Worm (Caenorhabditis elegans) whole organism, young adult: ENCODE results near the gene hex-3.
A peak's percentile ranks its signal among the peaks of the same experiment; 100 is the strongest.

Experiments
- F49E8.2 ChIP-seq: sonication (generic microtip); optimal IDR thresholded peaks from 3 replicates; lab custom pipeline; 2017; ENCODE audit warnings: missing genetic modification characterization, mild to moderate bottlenecking, missing compliant biosample characterization, antibody characterized with exemption, moderate library complexity; ENCODE audit not compliant: insufficient read depth
- bed-2 ChIP-seq: fragments of 200-800 bp; sonication (Bioruptor generic); IDR thresholded peaks from 2 replicates; pipeline ENCODE4 v1.3.6; 2022; ENCODE audit warnings: missing genetic modification reagents, missing genetic modification characterization, missing compliant biosample characterization
- lir-1 ChIP-seq: fragments of 200-800 bp; sonication (Bioruptor generic); conservative IDR thresholded peaks from 2 replicates; pipeline ENCODE4 v1.3.6; 2022; ENCODE audit warnings: missing genetic modification reagents, missing genetic modification characterization, missing compliant biosample characterization
- mes-4 ChIP-seq: sonication (generic microtip); optimal IDR thresholded peaks from 2 replicates; lab custom pipeline; 2016; ENCODE audit warnings: missing genotype, missing genetic modification characterization, missing compliant biosample characterization
- snpc-4 ChIP-seq, 5 experiments: fragments of 150-350 bp in 1 of 5; sonication (generic microtip) in 4 of 5; optimal IDR thresholded peaks; 2 replicates each; lab custom pipeline; 2014 to 2018; ENCODE audit warnings: missing genetic modification characterization in 5 of 5, missing biosample characterization in 3 of 5, antibody characterized with exemption in 2 of 5, mild to moderate bottlenecking in 2 of 5, missing compliant biosample characterization in 2 of 5, missing genotype in 2 of 5, moderate library complexity in 2 of 5, missing genetic modification reagents in 1 of 5
- sptf-2 ChIP-seq: fragments of 200-800 bp; sonication (Bioruptor generic); optimal IDR thresholded peaks from 2 replicates; lab custom pipeline; 2018; ENCODE audit warnings: mild to moderate bottlenecking, missing genetic modification characterization, missing compliant biosample characterization
- tbp1 ChIP-seq: fragments of 200-800 bp; sonication (Bioruptor generic); optimal IDR thresholded peaks from 2 replicates; lab custom pipeline; 2018; ENCODE audit warnings: mild to moderate bottlenecking, missing genetic modification characterization, missing compliant biosample characterization
- unc-62 ChIP-seq: fragments of 150-350 bp; optimal IDR thresholded peaks from 2 replicates; lab custom pipeline; 2014; ENCODE audit warnings: missing biosample characterization, missing genetic modification reagents, missing genetic modification characterization

DNA sequence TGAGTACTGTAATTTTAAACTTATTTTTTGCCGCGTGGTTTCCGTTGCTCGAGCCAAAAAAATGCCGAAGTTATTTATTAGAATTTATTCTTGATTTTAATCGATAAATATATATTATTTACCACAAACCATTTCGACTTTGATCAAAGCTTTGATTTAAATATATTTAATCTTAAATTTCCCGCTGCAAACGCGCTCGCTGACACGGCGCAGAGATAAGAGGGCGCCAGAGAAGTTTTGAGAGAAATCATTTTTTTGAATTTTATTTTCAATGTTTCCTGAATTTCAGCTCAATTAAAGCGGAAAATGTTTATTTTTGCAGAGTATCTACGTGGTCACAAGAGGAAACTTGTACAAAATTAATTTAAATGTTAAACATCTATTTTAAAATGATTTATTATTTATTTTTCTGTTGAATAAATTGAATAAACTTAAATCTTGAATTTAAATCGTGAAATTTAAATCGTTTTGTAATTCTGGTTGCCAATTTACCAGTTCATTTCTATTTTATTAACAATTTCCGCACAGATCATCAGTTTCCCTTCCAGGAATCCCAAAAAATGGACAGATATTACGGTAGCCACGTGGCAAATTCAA, 46.9 kb downstream of the hex-3 start, which contains the start of gene com-1:
- TF ChIP-seq snpc-4 (GFP tag; optimal IDR thresholded peaks at IDR 0.05; lab: Kevin White, UChicago) (no peak), snpc-4 (tag; optimal IDR thresholded peaks at IDR 0.05; lab: Kevin White, UChicago) (peak in 1 of 4 experiments; percentile 1), sptf-2 (GFP tag; lab: Kevin White, UChicago) (no peak), tbp1 (GFP tag; lab: Kevin White, UChicago) (no peak), unc-62 (GFP tag; lab: Kevin White, UChicago) (no peak), bed-2 (GFP tag; lab: Robert Waterston, UW) (no peak), mes-4 (no peak), lir-1 (no peak), F49E8.2 (tag; lab: Kevin White, UChicago) (no peak)
